Worm (Caenorhabditis elegans) whole organism, young adult: ENCODE data around the gene nspg-12.

ENCODE experiments used
- B0261.1 ChIP-seq: sonication (generic microtip); optimal IDR thresholded peaks from 2 replicates; lab custom pipeline; 2016; ENCODE audit warnings: mild to moderate bottlenecking, missing genetic modification characterization, moderate library complexity, missing compliant biosample characterization
- F10E7.11 ChIP-seq: sonication (generic microtip); optimal IDR thresholded peaks from 2 replicates; lab custom pipeline; 2017; ENCODE audit warnings: mild to moderate bottlenecking, missing genetic modification characterization, moderate library complexity, missing compliant biosample characterization
- F22D6.2 ChIP-seq: sonication (generic microtip); optimal IDR thresholded peaks from 2 replicates; lab custom pipeline; 2016; ENCODE audit warnings: mild to moderate bottlenecking, missing genetic modification characterization, missing compliant biosample characterization
- F33H1.4 ChIP-seq: fragments of 200-800 bp; sonication (Bioruptor generic); IDR thresholded peaks from 2 replicates; pipeline ENCODE4 v1.3.6; 2022; ENCODE audit warnings: missing genetic modification reagents, missing genetic modification characterization, missing compliant biosample characterization
- F57C9.4 ChIP-seq: sonication (generic microtip); optimal IDR thresholded peaks from 2 replicates; lab custom pipeline; 2017; ENCODE audit warnings: mild to moderate bottlenecking, missing genetic modification characterization, missing compliant biosample characterization
- K12H6.12 ChIP-seq: fragments of 200-800 bp; sonication (Bioruptor generic); optimal IDR thresholded peaks from 2 replicates; lab custom pipeline; 2018; ENCODE audit warnings: mild to moderate bottlenecking, missing genetic modification characterization, missing compliant biosample characterization
- T26A5.8 ChIP-seq: sonication (generic microtip); optimal IDR thresholded peaks from 2 replicates; lab custom pipeline; 2016; ENCODE audit warnings: missing genetic modification characterization, missing compliant biosample characterization
- Y67H2A.10 ChIP-seq: fragments of 200-800 bp; sonication (Bioruptor generic); conservative IDR thresholded peaks from 2 replicates; pipeline ENCODE4 v1.3.6; 2022; ENCODE audit warnings: missing genetic modification reagents, missing genetic modification characterization, missing compliant biosample characterization
- Y79H2A.3 ChIP-seq: fragments of 200-800 bp; sonication (Bioruptor generic); conservative IDR thresholded peaks from 2 replicates; pipeline ENCODE4 v1.3.6; 2022; ENCODE audit warnings: missing genetic modification reagents, missing genetic modification characterization, missing compliant biosample characterization
- attf-3 ChIP-seq: fragments of 200-800 bp; sonication (Bioruptor generic); conservative IDR thresholded peaks from 2 replicates; pipeline ENCODE4 v1.3.6; 2022; ENCODE audit warnings: missing genetic modification reagents, missing genetic modification characterization, missing compliant biosample characterization
- attf-6 ChIP-seq: fragments of 200-800 bp; sonication (Bioruptor generic); IDR thresholded peaks from 2 replicates; pipeline ENCODE4 v1.3.6; 2022; ENCODE audit warnings: missing genetic modification reagents, missing genetic modification characterization, missing compliant biosample characterization
- bed-1 ChIP-seq: fragments of 200-800 bp; sonication (Bioruptor generic); IDR thresholded peaks from 2 replicates; pipeline ENCODE4 v1.3.6; 2022; ENCODE audit warnings: missing genetic modification reagents, missing genetic modification characterization, missing compliant biosample characterization
- ceh-58 ChIP-seq: fragments of 200-800 bp; sonication (Bioruptor generic); IDR thresholded peaks from 2 replicates; pipeline ENCODE4 v1.3.6; 2022; ENCODE audit warnings: missing genetic modification characterization, missing compliant biosample characterization
- die-1 ChIP-seq: sonication (generic microtip); optimal IDR thresholded peaks from 2 replicates; lab custom pipeline; 2016; ENCODE audit warnings: missing genotype, mild to moderate bottlenecking, missing genetic modification characterization, missing compliant biosample characterization
- dox-1 ChIP-seq: fragments of 200-800 bp; sonication (Bioruptor generic); IDR thresholded peaks from 2 replicates; pipeline ENCODE4 v1.3.6; 2022; ENCODE audit warnings: missing genetic modification reagents, missing genetic modification characterization, missing compliant biosample characterization
- dpff-1 ChIP-seq: sonication (generic microtip); optimal IDR thresholded peaks from 2 replicates; lab custom pipeline; 2017; ENCODE audit warnings: mild to moderate bottlenecking, missing genetic modification characterization, missing compliant biosample characterization
- egl-44 ChIP-seq: fragments of 200-800 bp; sonication (Bioruptor generic); IDR thresholded peaks from 2 replicates; pipeline ENCODE4 v1.3.6; 2022; ENCODE audit warnings: missing genetic modification reagents, missing genetic modification characterization, missing compliant biosample characterization
- ets-4 ChIP-seq: fragments of 200-800 bp; sonication (Bioruptor generic); optimal IDR thresholded peaks from 2 replicates; lab custom pipeline; 2018; ENCODE audit warnings: mild to moderate bottlenecking, missing genetic modification characterization, missing compliant biosample characterization
- lag-1 ChIP-seq: fragments of 200-800 bp; sonication (Bioruptor generic); IDR thresholded peaks from 2 replicates; pipeline ENCODE4 v1.3.6; 2022; ENCODE audit warnings: missing genetic modification reagents, missing genetic modification characterization, missing compliant biosample characterization
- let-607 ChIP-seq, 2 experiments: fragments of 200-800 bp in 1 of 2; sonication (Bioruptor generic) in 1 of 2; sonication (generic microtip) in 1 of 2; optimal IDR thresholded peaks; 2 replicates each; lab custom pipeline; 2016 to 2018; ENCODE audit warnings: mild to moderate bottlenecking in 2 of 2, missing compliant biosample characterization in 2 of 2, missing genetic modification characterization in 2 of 2, moderate library complexity in 2 of 2, missing genotype in 1 of 2
- madf-6 ChIP-seq: fragments of 200-800 bp; sonication (Bioruptor generic); IDR thresholded peaks from 2 replicates; pipeline ENCODE4 v1.3.6; 2022; ENCODE audit warnings: missing genetic modification reagents, missing genetic modification characterization, missing compliant biosample characterization
- nfya-1 ChIP-seq: sonication (generic microtip); optimal IDR thresholded peaks from 2 replicates; lab custom pipeline; 2017; ENCODE audit warnings: antibody characterized with exemption, missing compliant biosample characterization, missing genetic modification characterization, borderline replicate concordance; ENCODE audit not compliant: insufficient read depth
- nfyb-1 ChIP-seq: fragments of 200-800 bp; sonication (Bioruptor generic); IDR thresholded peaks from 2 replicates; pipeline ENCODE4 v1.3.6; 2022; ENCODE audit warnings: missing genetic modification reagents, missing genetic modification characterization, missing compliant biosample characterization
- nhr-179 ChIP-seq: sonication (generic microtip); optimal IDR thresholded peaks from 2 replicates; lab custom pipeline; 2016; ENCODE audit warnings: mild to moderate bottlenecking, missing genetic modification characterization, missing compliant biosample characterization
- nhr-80 ChIP-seq: sonication (generic microtip); optimal IDR thresholded peaks from 2 replicates; lab custom pipeline; 2016; ENCODE audit warnings: missing genetic modification characterization, missing compliant biosample characterization
- somi-1 ChIP-seq: fragments of 200-800 bp; sonication (Bioruptor generic); optimal IDR thresholded peaks from 2 replicates; lab custom pipeline; 2018; ENCODE audit warnings: mild to moderate bottlenecking, missing genetic modification characterization, missing compliant biosample characterization
- tbp1 ChIP-seq: fragments of 200-800 bp; sonication (Bioruptor generic); optimal IDR thresholded peaks from 2 replicates; lab custom pipeline; 2018; ENCODE audit warnings: mild to moderate bottlenecking, missing genetic modification characterization, missing compliant biosample characterization
- zfh-2 ChIP-seq: fragments of 200-800 bp; sonication (Bioruptor generic); conservative IDR thresholded peaks from 2 replicates; pipeline ENCODE4 v1.3.6; 2022; ENCODE audit warnings: missing genetic modification reagents, missing genetic modification characterization, missing compliant biosample characterization
- ztf-18 ChIP-seq: sonication (generic microtip); optimal IDR thresholded peaks from 2 replicates; lab custom pipeline; 2016; ENCODE audit warnings: missing genotype, mild to moderate bottlenecking, missing genetic modification characterization, missing compliant biosample characterization

nspg-12 gene

ce11 chrX:5249603-5250002, 7.5 kb upstream of the nspg-12 start, which contains the start of gene Y34B4A.10:
Gene Y34B4A.10 (plus strand): TSS chrX:5249903.
- TF ChIP-seq die-1 (no peak), attf-3 (GFP tag; lab: Robert Waterston, UW) (no peak), ets-4 (no peak)

DNA sequence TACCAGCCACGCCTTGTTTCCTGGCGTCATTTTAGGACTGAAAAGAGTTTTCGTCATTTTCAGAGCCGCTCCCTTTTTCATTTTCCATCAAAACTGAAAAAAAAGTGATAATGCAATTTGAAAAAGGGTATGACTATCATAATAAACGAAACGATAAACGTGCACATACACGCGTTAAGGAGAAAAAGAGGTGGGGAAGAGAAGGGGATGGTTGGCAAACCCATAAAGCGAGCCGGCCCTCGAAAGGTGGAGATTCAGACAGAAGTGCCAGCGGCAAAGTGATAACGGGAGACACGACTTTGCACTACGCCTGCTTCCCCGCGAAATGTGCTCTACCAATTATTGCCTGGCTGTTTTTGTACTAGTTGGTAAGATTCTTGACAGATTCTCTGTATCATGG, 4.3 kb upstream of the nspg-12 start, which contains the start of gene nspg-14:
nspg-14 (plus strand) TSS at position 250 of the 400 bp plus-strand sequence.
- peak in 1 of 2 experiments; percentile 7 for TF ChIP-seq let-607 (tag; optimal IDR thresholded peaks at IDR 0.05; lab: Kevin White, UChicago)
- TF ChIP-seq F22D6.2 (tag; lab: Kevin White, UChicago): no peak
- TF ChIP-seq dox-1: peak; percentile 66
- TF ChIP-seq nfya-1: no peak
- no peak for TF ChIP-seq madf-6 (GFP tag; lab: Robert Waterston, UW)
- TF ChIP-seq K12H6.12 (tag; lab: Kevin White, UChicago): no peak
- peak; percentile 8 for TF ChIP-seq ets-4
- peak; percentile 89 for TF ChIP-seq nhr-80
- TF ChIP-seq nfyb-1: 0 out of 2 replicates have a peak, but pooled peaks have one; percentile 51
- TF ChIP-seq tbp1 (GFP tag; lab: Kevin White, UChicago): peak; percentile 6
- TF ChIP-seq F57C9.4 (tag; lab: Kevin White, UChicago): no peak

DNA sequence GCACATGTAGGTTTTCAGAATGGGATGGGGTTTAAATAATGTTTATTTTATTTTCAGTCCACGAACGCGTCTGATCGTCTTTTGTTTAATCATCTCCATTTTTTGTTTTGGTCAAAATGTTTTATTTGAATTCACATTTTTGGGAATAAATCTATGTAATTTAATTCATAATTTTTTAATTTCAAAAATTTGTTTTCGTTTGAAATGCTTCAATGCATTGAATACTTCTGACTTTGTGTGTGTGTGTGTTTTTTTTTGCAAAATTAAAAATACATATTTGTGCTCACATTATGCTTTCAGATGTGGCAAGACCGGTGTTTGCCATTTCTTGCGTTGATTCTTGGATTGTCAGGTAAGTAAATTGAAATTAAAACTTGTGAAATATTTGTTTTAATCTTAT, 2.2 kb upstream of the nspg-12 start, which contains the start of gene nspg-13:
nspg-13 (plus strand) TSS at position 301 of the 400 bp plus-strand sequence.
- TF ChIP-seq zfh-2 (no peak), T26A5.8 (no peak), attf-3 (GFP tag; lab: Robert Waterston, UW) (no peak), Y67H2A.10 (GFP tag; lab: Robert Waterston, UW) (no peak), ztf-18 (tag; lab: Kevin White, UChicago) (no peak), F10E7.11 (tag; lab: Kevin White, UChicago) (no peak)

- no peak for TF ChIP-seq F33H1.4 (GFP tag; lab: Robert Waterston, UW)
- peak; percentile 41 for TF ChIP-seq nhr-80
These were observed 1.8 kb upstream of the nspg-12 start for ce11 chrX:5255320-5255719.

DNA sequence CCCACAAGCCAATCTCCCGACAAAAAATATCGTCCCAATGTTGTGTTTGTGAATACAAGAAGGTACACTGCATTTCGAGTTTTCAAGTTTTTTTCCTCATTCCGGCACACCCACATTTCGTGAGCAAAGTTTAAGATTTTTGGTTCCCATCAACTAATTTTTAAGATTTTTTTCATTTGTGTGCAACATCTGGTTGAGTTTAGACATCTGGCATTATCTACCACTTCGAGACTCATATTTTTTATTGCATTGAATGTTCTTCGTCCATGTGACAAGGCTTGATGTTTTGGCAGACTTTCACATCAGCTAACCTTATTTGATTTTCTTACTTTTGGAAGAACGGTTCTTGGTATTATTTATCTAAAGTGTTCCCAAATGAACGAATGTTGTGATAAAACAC, 3.3 kb downstream of the nspg-12 start:
- TF ChIP-seq dpff-1 (tag; lab: Kevin White, UChicago) (no peak), somi-1 (GFP tag; lab: Kevin White, UChicago) (no peak), F22D6.2 (tag; lab: Kevin White, UChicago) (no peak), F10E7.11 (tag; lab: Kevin White, UChicago) (no peak), egl-44 (no peak), attf-6 (GFP tag; lab: Robert Waterston, UW) (no peak), B0261.1 (tag; lab: Kevin White, UChicago) (no peak), lag-1 (GFP tag; lab: Robert Waterston, UW) (no peak), nhr-179 (no peak), ceh-58 (GFP tag; lab: Robert Waterston, UW) (no peak), bed-1 (GFP tag; lab: Robert Waterston, UW) (no peak)

DNA sequence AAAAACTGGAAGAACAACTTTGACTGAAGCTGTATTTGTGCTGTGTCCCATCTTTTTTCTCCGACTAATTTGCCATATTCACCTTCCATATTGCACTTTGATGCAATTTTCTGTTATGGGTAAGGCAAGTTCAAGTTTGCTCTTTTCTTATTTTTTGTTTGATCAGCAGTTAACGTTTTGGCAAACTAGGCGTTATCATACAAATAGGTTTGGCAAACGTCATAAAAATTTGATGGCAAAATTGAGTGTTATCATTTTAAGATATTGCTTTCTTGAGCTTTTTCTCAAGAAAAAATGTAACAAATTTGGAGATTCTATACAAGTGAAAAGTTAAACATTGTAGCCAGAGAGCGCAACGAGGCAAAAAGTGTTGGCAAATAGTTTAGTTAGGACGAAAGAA, 4.9 kb downstream of the nspg-12 start:
- TF ChIP-seq Y79H2A.3 (GFP tag; lab: Robert Waterston, UW) (no peak), nhr-80 (peak; percentile 47)
